Fruit fly (Drosophila melanogaster): ENCODE measurements around the gene Mgat2.

The Mgat2 gene

DNA sequence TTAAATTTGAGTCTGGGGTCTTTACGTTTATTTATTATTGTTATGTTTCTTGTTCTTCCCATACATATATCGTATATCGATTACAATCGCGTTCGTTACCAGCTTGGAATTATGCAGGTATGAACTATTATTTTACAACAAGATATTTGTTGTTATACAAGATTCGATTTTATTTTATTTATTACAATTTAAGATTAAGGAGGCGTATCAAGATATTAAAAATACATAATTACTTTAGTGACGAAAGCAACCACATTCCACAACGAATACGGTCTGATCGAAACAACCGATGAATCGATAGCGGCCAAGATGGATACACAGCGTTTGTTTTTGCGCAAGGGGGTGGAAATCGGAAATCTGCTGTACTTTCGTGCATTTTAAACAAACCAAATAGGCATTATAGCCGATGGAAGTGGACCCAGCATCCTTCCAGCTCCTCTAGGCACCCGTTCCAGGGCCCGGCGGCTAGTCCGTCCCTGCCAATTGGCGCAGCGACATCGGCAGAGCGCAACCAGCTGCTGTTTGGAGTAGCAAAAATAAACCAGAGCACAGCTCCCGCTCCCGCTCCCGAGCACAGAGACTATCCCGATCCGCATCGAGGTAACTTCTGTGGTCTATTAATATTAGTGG is 24.3 kb downstream of the Mgat2 start, which contains the start of the genes CG15525 and CG11504 (continued):
- no peak for TF ChIP-seq CG7928 (GFP tag; optimal IDR thresholded peaks at IDR 0.05)
- peak; percentile 25 for TF ChIP-seq CG9727 (GFP tag; optimal IDR thresholded peaks at IDR 0.05)
- no peak for TF ChIP-seq H15 (GFP tag; IDR thresholded peaks at IDR 0.05)
- no peak for TF ChIP-seq Trl (optimal IDR thresholded peaks at IDR 0.05)
- TF ChIP-seq Trl (GFP tag; optimal IDR thresholded peaks at IDR 0.05), result no peak
- TF ChIP-seq CG4328 (GFP tag; optimal IDR thresholded peaks at IDR 0.05), result no peak
- TF ChIP-seq CG4820 (GFP tag; optimal IDR thresholded peaks at IDR 0.05), result peak; percentile 37
- TF ChIP-seq tin (GFP tag; optimal IDR thresholded peaks at IDR 0.05), result peak; percentile 41
- no peak for TF ChIP-seq peb (GFP tag; IDR thresholded peaks at IDR 0.05)
- TF ChIP-seq Chrac-16 (GFP tag; optimal IDR thresholded peaks at IDR 0.05), result peak; percentile 54
- no peak for TF ChIP-seq CG10543 (GFP tag; optimal IDR thresholded peaks at IDR 0.05)
- peak in 1 of 2 experiments; percentile 7 for TF ChIP-seq insv (GFP tag; optimal IDR thresholded peaks at IDR 0.05)
- no peak for TF ChIP-seq Stat92E (GFP tag; optimal IDR thresholded peaks at IDR 0.05)
- no peak for TF ChIP-seq CG1832 (GFP tag; optimal IDR thresholded peaks at IDR 0.05)
- TF ChIP-seq sima (GFP tag; optimal IDR thresholded peaks at IDR 0.05), result no peak
- no peak for TF ChIP-seq Side (GFP tag; optimal IDR thresholded peaks at IDR 0.05)
- peak; percentile 5 for TF ChIP-seq CG13123 (GFP tag; optimal IDR thresholded peaks at IDR 0.05)
- no peak for TF ChIP-seq Awh (GFP tag; IDR thresholded peaks at IDR 0.05)
- TF ChIP-seq oc (tag; optimal IDR thresholded peaks at IDR 0.05), result no peak
- TF ChIP-seq caup (GFP tag; optimal IDR thresholded peaks at IDR 0.05; ENCODE audit: severe bottlenecking), result no peak
- peak; percentile 54 for TF ChIP-seq CG14014 (GFP tag; IDR thresholded peaks at IDR 0.05)
- peak; percentile 72 for TF ChIP-seq Xbp1 (GFP tag; optimal IDR thresholded peaks at IDR 0.05)

- no peak for TF ChIP-seq CG8944 (GFP tag; optimal IDR thresholded peaks at IDR 0.05)
- TF ChIP-seq dmrt99B (tag; optimal IDR thresholded peaks at IDR 0.05), result no peak
- no peak for TF ChIP-seq CG8478 (optimal IDR thresholded peaks at IDR 0.05)
- TF ChIP-seq CG15514 (GFP tag; optimal IDR thresholded peaks at IDR 0.05), result peak; percentile 65
- peak; percentile 73 for TF ChIP-seq BEAF-32 (GFP tag; optimal IDR thresholded peaks at IDR 0.05)
- TF ChIP-seq chinmo (GFP tag; IDR thresholded peaks at IDR 0.05; ENCODE audit: partially characterized antibody), result peak; percentile 65; the same call in 1 of the 4 replicates
- TF ChIP-seq Bgb (GFP tag; IDR thresholded peaks at IDR 0.05; ENCODE audit: partially characterized antibody), result peak; percentile 85
- TF ChIP-seq CG8924 (tag; optimal IDR thresholded peaks at IDR 0.05), result peak; percentile 4
- TF ChIP-seq Meics (GFP tag; optimal IDR thresholded peaks at IDR 0.05), result peak; percentile 92
- TF ChIP-seq CG6272 (GFP tag; IDR thresholded peaks at IDR 0.05), result no peak
- no peak for TF ChIP-seq cad (GFP tag; optimal IDR thresholded peaks at IDR 0.05)
- TF ChIP-seq dimm (GFP tag; IDR thresholded peaks at IDR 0.05), result no peak
- no peak for TF ChIP-seq sens-2 (GFP tag; IDR thresholded peaks at IDR 0.05)
- no peak for TF ChIP-seq Trl (optimal IDR thresholded peaks at IDR 0.05)
- peak; percentile 9 for TF ChIP-seq Trl (GFP tag; optimal IDR thresholded peaks at IDR 0.05)
- no peak for TF ChIP-seq zf30C (GFP tag; optimal IDR thresholded peaks at IDR 0.05)
- TF ChIP-seq tx (GFP tag; optimal IDR thresholded peaks at IDR 0.05), result no peak
- peak; percentile 77 for TF ChIP-seq CG42726 (GFP tag; IDR thresholded peaks at IDR 0.05; ENCODE audit: partially characterized antibody)
- TF ChIP-seq Bteb2 (GFP tag; optimal IDR thresholded peaks at IDR 0.05), result no peak
- 0 out of 3 replicates have a peak, but pooled peaks have one; percentile 40 for TF ChIP-seq CG34422 (GFP tag; IDR thresholded peaks at IDR 0.05)
- TF ChIP-seq CG6683 (GFP tag; optimal IDR thresholded peaks at IDR 0.05), result no peak
- TF ChIP-seq tll (GFP tag; optimal IDR thresholded peaks at IDR 0.05), result no peak
- peak; percentile 77 for TF ChIP-seq bbx (GFP tag; IDR thresholded peaks at IDR 0.05; ENCODE audit: partially characterized antibody)
- TF ChIP-seq Dref (GFP tag; IDR thresholded peaks at IDR 0.05), result peak; percentile 89
- no peak for TF ChIP-seq B-H2 (GFP tag; optimal IDR thresholded peaks at IDR 0.05)
- TF ChIP-seq CG8281 (tag; optimal IDR thresholded peaks at IDR 0.05), result no peak
- TF ChIP-seq crp (GFP tag; optimal IDR thresholded peaks at IDR 0.05), result peak in 1 of 2 experiments; percentile 2
- peak; percentile 31 for TF ChIP-seq CG1603 (tag; optimal IDR thresholded peaks at IDR 0.05)
- TF ChIP-seq sna (GFP tag; IDR thresholded peaks at IDR 0.05; ENCODE audit: partially characterized antibody), result peak; percentile 60
These were observed 27.0 kb downstream of the Mgat2 start, which contains the start of the genes CG7903 and Sas-6 for dm6 chr3R:29995035-29995434. CG7903 (minus strand) TSS chr3R:29995231. Sas-6 (plus strand) TSS chr3R:29995357.

Measured in whole organism, embryonic.